Fruit fly (Drosophila melanogaster) whole organism, wandering third instar larva: Measurements from ENCODE around the gene CG13920.

Experiments
- Abd-B ChIP-seq: fragments of >200 bp; optimal IDR thresholded peaks from 2 replicates; lab custom pipeline; 2017; ENCODE audit warnings: missing biosample characterization, missing genetic modification characterization
- CG32264 ChIP-seq: fragments of 200-800 bp; sonication (Bioruptor generic); optimal IDR thresholded peaks from 2 replicates; lab custom pipeline; 2016; ENCODE audit warnings: missing biosample characterization, missing genetic modification characterization
- CG9705 ChIP-seq: fragments of 200-800 bp; sonication (Bioruptor generic); optimal IDR thresholded peaks from 2 replicates; lab custom pipeline; 2018; ENCODE audit warnings: missing biosample characterization, mild to moderate bottlenecking, missing genetic modification characterization
- CrebA ChIP-seq: fragments of 200-800 bp; sonication (Bioruptor generic); optimal IDR thresholded peaks from 2 replicates; lab custom pipeline; 2016; ENCODE audit warnings: missing biosample characterization, mild to moderate bottlenecking, missing genetic modification characterization, borderline replicate concordance
- Dfd ChIP-seq: fragments of >200 bp; optimal IDR thresholded peaks from 2 replicates; lab custom pipeline; 2017; ENCODE audit warnings: missing biosample characterization, missing genetic modification characterization
- Dif ChIP-seq: fragments of 200-275, 200-300 bp; sonication (Bioruptor generic); optimal IDR thresholded peaks from 2 replicates; lab custom pipeline; 2018; ENCODE audit warnings: missing biosample characterization, missing genetic modification characterization; ENCODE audit not compliant: partially characterized antibody
- GATAd ChIP-seq: sonication (Bioruptor generic); optimal IDR thresholded peaks from 2 replicates; lab custom pipeline; 2016; ENCODE audit warnings: missing biosample characterization, missing genetic modification characterization
- HLH106 ChIP-seq: fragments of 200-800 bp; optimal IDR thresholded peaks from 3 replicates; lab custom pipeline; 2019; ENCODE audit warnings: missing biosample characterization, mild to moderate bottlenecking, missing genetic modification characterization, moderate library complexity
- Hnf4 ChIP-seq: fragments of 200-800 bp; sonication (Bioruptor generic); optimal IDR thresholded peaks from 2 replicates; lab custom pipeline; 2016; ENCODE audit warnings: missing biosample characterization, mild to moderate bottlenecking, missing genetic modification characterization
- Hr78 ChIP-seq: fragments of >200 bp; optimal IDR thresholded peaks from 2 replicates; lab custom pipeline; 2017; ENCODE audit warnings: missing biosample characterization, missing genetic modification characterization
- Hr83 ChIP-seq: fragments of 200-300 bp; sonication (Bioruptor generic); optimal IDR thresholded peaks from 2 replicates; lab custom pipeline; 2016; ENCODE audit warnings: missing biosample characterization, mild to moderate bottlenecking, missing genetic modification characterization, moderate library complexity; ENCODE audit not compliant: poor library complexity, severe bottlenecking
- Jra ChIP-seq: sonication (Bioruptor generic); optimal IDR thresholded peaks from 2 replicates; lab custom pipeline; 2016; ENCODE audit warnings: missing biosample characterization, missing genetic modification characterization
- Mio ChIP-seq: sonication (Bioruptor generic); optimal IDR thresholded peaks from 2 replicates; lab custom pipeline; 2016; ENCODE audit warnings: missing biosample characterization, missing genetic modification characterization
- Myc ChIP-seq: fragments of >200 bp; optimal IDR thresholded peaks from 2 replicates; lab custom pipeline; 2017
- OdsH ChIP-seq: fragments of 200-800 bp; sonication (Bioruptor generic); optimal IDR thresholded peaks from 2 replicates; lab custom pipeline; 2016; ENCODE audit warnings: missing biosample characterization, mild to moderate bottlenecking, missing genetic modification characterization
- Rel ChIP-seq, 2 experiments: fragments of 200-800 bp; sonication (Bioruptor generic) in 1 of 2; optimal IDR thresholded peaks; 2 replicates in 1 of 2; 3 replicates in 1 of 2; lab custom pipeline; 2016 to 2019; ENCODE audit warnings: mild to moderate bottlenecking in 2 of 2, missing biosample characterization in 2 of 2, missing genetic modification characterization in 2 of 2, moderate library complexity in 1 of 2
- Sp1 ChIP-seq: fragments of 200-800 bp; sonication (Bioruptor generic); optimal IDR thresholded peaks from 3 replicates; lab custom pipeline; 2019; ENCODE audit warnings: missing biosample characterization, mild to moderate bottlenecking, missing genetic modification characterization, moderate library complexity
- Vsx2 ChIP-seq: fragments of 200-300, 225-300 bp; sonication (Bioruptor generic); optimal IDR thresholded peaks from 2 replicates; lab custom pipeline; 2018; ENCODE audit warnings: missing biosample characterization, missing genetic modification characterization; ENCODE audit not compliant: partially characterized antibody
- br ChIP-seq: fragments of 200-800 bp; sonication (Bioruptor generic); optimal IDR thresholded peaks from 2 replicates; lab custom pipeline; 2016; ENCODE audit warnings: missing biosample characterization, missing genetic modification characterization
- brk ChIP-seq: fragments of 200-800 bp; sonication (Bioruptor generic); optimal IDR thresholded peaks from 2 replicates; lab custom pipeline; 2016; ENCODE audit warnings: missing biosample characterization, mild to moderate bottlenecking, missing genetic modification characterization
- dl ChIP-seq, 2 experiments: fragments of 175-275, 200-275 bp in 1 of 2; fragments of 200-275 bp in 1 of 2; sonication (Bioruptor generic); optimal IDR thresholded peaks; lab custom pipeline; 2018; ENCODE audit warnings: mild to moderate bottlenecking in 2 of 2, missing biosample characterization in 2 of 2, missing genetic modification characterization in 2 of 2, moderate library complexity in 2 of 2; ENCODE audit not compliant: partially characterized antibody in 2 of 2, insufficient read depth in 1 of 2
- dmrt93B ChIP-seq: fragments of 200-800 bp; sonication (Bioruptor generic); optimal IDR thresholded peaks from 2 replicates; lab custom pipeline; 2018; ENCODE audit warnings: missing biosample characterization, mild to moderate bottlenecking, missing genetic modification characterization
- dsf ChIP-seq: sonication (Bioruptor generic); optimal IDR thresholded peaks from 2 replicates; lab custom pipeline; 2016; ENCODE audit warnings: missing biosample characterization, missing genetic modification characterization, borderline replicate concordance
- ey ChIP-seq: fragments of 200-800 bp; sonication (Bioruptor generic); optimal IDR thresholded peaks from 2 replicates; lab custom pipeline; 2016; ENCODE audit warnings: missing biosample characterization, missing genetic modification characterization
- foxo ChIP-seq, 2 experiments: fragments of 200-800 bp; sonication (Bioruptor generic); optimal IDR thresholded peaks; 2 replicates in 1 of 2; 3 replicates in 1 of 2; lab custom pipeline; 2016 to 2017; ENCODE audit warnings: missing biosample characterization in 2 of 2, missing genetic modification characterization in 2 of 2
- fru ChIP-seq: fragments of 200-800 bp; sonication (Bioruptor generic); optimal IDR thresholded peaks from 3 replicates; lab custom pipeline; 2016; ENCODE audit warnings: missing biosample characterization, mild to moderate bottlenecking, missing genetic modification characterization
- h ChIP-seq: fragments of 200-800 bp; sonication (Bioruptor generic); optimal IDR thresholded peaks from 3 replicates; lab custom pipeline; 2016; ENCODE audit warnings: missing biosample characterization, mild to moderate bottlenecking, missing genetic modification characterization
- jim ChIP-seq: fragments of 175-275, 200-325 bp; sonication (Bioruptor generic); optimal IDR thresholded peaks from 2 replicates; lab custom pipeline; 2016; ENCODE audit warnings: missing biosample characterization, mild to moderate bottlenecking, missing genetic modification characterization
- lola ChIP-seq: fragments of >200 bp; optimal IDR thresholded peaks from 2 replicates; lab custom pipeline; 2017; ENCODE audit warnings: missing biosample characterization, missing genetic modification characterization
- pan ChIP-seq: fragments of >200 bp; optimal IDR thresholded peaks from 2 replicates; lab custom pipeline; 2017
- psq ChIP-seq: fragments of 200-800 bp; sonication (Bioruptor generic); optimal IDR thresholded peaks from 3 replicates; lab custom pipeline; 2017; ENCODE audit warnings: missing biosample characterization, mild to moderate bottlenecking, missing genetic modification characterization, moderate library complexity
- rgr ChIP-seq: fragments of 200-800 bp; sonication (Bioruptor generic); optimal IDR thresholded peaks from 3 replicates; lab custom pipeline; 2016; ENCODE audit warnings: missing biosample characterization, mild to moderate bottlenecking, missing genetic modification characterization
- sage ChIP-seq: fragments of 200-800 bp; sonication (Bioruptor generic); optimal IDR thresholded peaks from 2 replicates; lab custom pipeline; 2016; ENCODE audit warnings: missing biosample characterization, mild to moderate bottlenecking, missing genetic modification characterization
- sv ChIP-seq: fragments of 200-800 bp; sonication (Bioruptor generic); optimal IDR thresholded peaks from 3 replicates; lab custom pipeline; 2016; ENCODE audit warnings: missing biosample characterization, missing genetic modification characterization
- tai ChIP-seq: sonication (Bioruptor generic); optimal IDR thresholded peaks from 2 replicates; lab custom pipeline; 2016; ENCODE audit warnings: missing biosample characterization, missing genetic modification characterization
- usp ChIP-seq: fragments of >200 bp; optimal IDR thresholded peaks from 2 replicates; lab custom pipeline; 2017; ENCODE audit warnings: missing biosample characterization, missing genetic modification characterization
- woc ChIP-seq: sonication (Bioruptor generic); optimal IDR thresholded peaks from 2 replicates; lab custom pipeline; 2016; ENCODE audit warnings: missing biosample characterization, mild to moderate bottlenecking, missing genetic modification characterization

The CG13920 gene

DNA sequence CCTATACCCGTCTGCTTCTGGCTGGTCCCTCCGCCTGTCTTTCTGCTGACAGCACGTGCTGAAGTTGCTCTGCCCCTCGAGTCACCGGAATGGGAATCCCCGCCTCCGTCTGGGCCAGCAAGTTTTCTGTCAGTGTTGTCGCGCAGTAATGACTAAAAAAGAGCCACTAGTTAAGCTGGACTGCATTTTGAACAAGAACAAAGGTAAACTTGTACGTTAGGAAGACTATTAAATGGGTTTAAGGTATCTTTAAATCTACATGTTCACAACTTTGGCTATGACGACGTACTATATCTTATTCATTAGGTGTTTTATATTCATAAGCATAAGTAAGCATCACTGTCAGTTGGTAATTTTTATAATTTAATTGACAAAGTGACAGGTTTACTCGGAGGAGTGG lies 30.6 kb downstream of the CG13920 start:
- TF ChIP-seq foxo (GFP tag; optimal IDR thresholded peaks at IDR 0.05; lab: Kevin White, UChicago), result peak in 1 of 2 experiments; percentile 0
- TF ChIP-seq jim (GFP tag; lab: Kevin White, UChicago), result no peak
- TF ChIP-seq Hnf4, result no peak
- TF ChIP-seq fru, result peak; percentile 1
- TF ChIP-seq HLH106 (tag; lab: Kevin White, UChicago), result peak; percentile 11
- TF ChIP-seq dl (GFP tag; optimal IDR thresholded peaks at IDR 0.05; lab: Kevin White, UChicago; ENCODE audit: insufficient read depth in 1 of 2, partially characterized antibody in 2 of 2), result no peak
- no peak for TF ChIP-seq sv (GFP tag; lab: Kevin White, UChicago)
- TF ChIP-seq sage (GFP tag; lab: Kevin White, UChicago), result no peak
- peak; percentile 11 for TF ChIP-seq h
- TF ChIP-seq Dfd (GFP tag; lab: Kevin White, UChicago), result no peak
- no peak for TF ChIP-seq Hr78 (GFP tag; lab: Kevin White, UChicago)
- TF ChIP-seq woc (GFP tag; lab: Kevin White, UChicago), result peak; percentile 20
- TF ChIP-seq Rel (GFP tag; optimal IDR thresholded peaks at IDR 0.05; lab: Kevin White, UChicago), result no peak
- TF ChIP-seq Rel (tag; optimal IDR thresholded peaks at IDR 0.05; lab: Kevin White, UChicago), result peak; percentile 71

DNA sequence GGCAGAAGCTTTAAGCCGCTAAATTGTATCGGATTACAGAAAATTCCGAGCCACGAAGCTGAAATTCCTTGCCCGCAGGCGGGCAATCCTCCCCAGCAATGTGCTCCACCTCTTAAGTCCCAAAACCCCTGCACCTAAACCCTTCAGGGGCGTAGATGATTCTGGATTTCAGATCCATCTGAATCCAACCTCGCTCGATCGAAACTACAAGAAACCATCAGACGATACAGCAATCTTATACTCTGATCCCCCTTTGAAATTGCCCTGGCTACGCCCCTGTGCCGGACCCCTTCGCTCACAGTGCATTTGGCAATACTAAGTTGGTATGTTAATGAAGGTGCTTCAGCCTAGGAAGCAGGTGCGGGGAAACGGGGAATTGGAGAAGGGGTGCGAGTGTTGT lies 34.3 kb downstream of the CG13920 start:
- peak; percentile 47 for TF ChIP-seq CG9705 (GFP tag; lab: Kevin White, UChicago)
- no peak for TF ChIP-seq Jra (GFP tag; lab: Kevin White, UChicago)
- no peak for TF ChIP-seq Mio (GFP tag; lab: Kevin White, UChicago)
- peak; percentile 76 for TF ChIP-seq HLH106 (tag; lab: Kevin White, UChicago)
- no peak for TF ChIP-seq Dfd (GFP tag; lab: Kevin White, UChicago)
- TF ChIP-seq foxo (GFP tag; optimal IDR thresholded peaks at IDR 0.05; lab: Kevin White, UChicago), result peak in 1 of 2 experiments; percentile 76
- no peak for TF ChIP-seq tai
- TF ChIP-seq Sp1 (GFP tag; lab: Kevin White, UChicago), result peak; percentile 65
- no peak for TF ChIP-seq dl (GFP tag; optimal IDR thresholded peaks at IDR 0.05; lab: Kevin White, UChicago; ENCODE audit: insufficient read depth in 1 of 2, partially characterized antibody in 2 of 2)
- TF ChIP-seq jim (GFP tag; lab: Kevin White, UChicago), result no peak
- TF ChIP-seq CrebA (GFP tag; lab: Kevin White, UChicago), result no peak
- no peak for TF ChIP-seq GATAd
- TF ChIP-seq dsf (GFP tag; lab: Kevin White, UChicago), result no peak
- peak; percentile 55 for TF ChIP-seq woc (GFP tag; lab: Kevin White, UChicago)
- peak; percentile 50 for TF ChIP-seq psq (GFP tag; lab: Kevin White, UChicago)
- peak; percentile 55 for TF ChIP-seq OdsH (GFP tag; lab: Kevin White, UChicago)
- TF ChIP-seq br (GFP tag; lab: Kevin White, UChicago), result peak; percentile 58
- TF ChIP-seq CG32264 (GFP tag; lab: Kevin White, UChicago), result peak; percentile 77
- TF ChIP-seq Rel (GFP tag; optimal IDR thresholded peaks at IDR 0.05; lab: Kevin White, UChicago), result no peak
- no peak for TF ChIP-seq Rel (tag; optimal IDR thresholded peaks at IDR 0.05; lab: Kevin White, UChicago)
- TF ChIP-seq h, result peak; percentile 42
- no peak for TF ChIP-seq Dif
- TF ChIP-seq Abd-B (GFP tag; lab: Kevin White, UChicago), result no peak
- no peak for TF ChIP-seq sv (GFP tag; lab: Kevin White, UChicago)
- TF ChIP-seq brk (GFP tag; lab: Kevin White, UChicago), result peak; percentile 5
- TF ChIP-seq ey (GFP tag; lab: Kevin White, UChicago), result peak; percentile 65
- TF ChIP-seq fru, result peak; percentile 73
- TF ChIP-seq rgr, result peak; percentile 58
- no peak for TF ChIP-seq Hr83
- no peak for TF ChIP-seq Myc (lab: Kevin White, UChicago)
- no peak for TF ChIP-seq lola (GFP tag; lab: Kevin White, UChicago)
- TF ChIP-seq Vsx2 (GFP tag; lab: Kevin White, UChicago), result no peak
- peak; percentile 1 for TF ChIP-seq sage (GFP tag; lab: Kevin White, UChicago)
- no peak for TF ChIP-seq usp (GFP tag; lab: Kevin White, UChicago)
- TF ChIP-seq pan (lab: Kevin White, UChicago), result no peak
- no peak for TF ChIP-seq Hr78 (GFP tag; lab: Kevin White, UChicago)
- peak; percentile 49 for TF ChIP-seq dmrt93B
- peak; percentile 49 for TF ChIP-seq Hnf4
- TF ChIP-seq, all 38 proteins: peak for 17
